Worm (Caenorhabditis elegans): ENCODE measurements around the gene K09E2.3.

DNA sequence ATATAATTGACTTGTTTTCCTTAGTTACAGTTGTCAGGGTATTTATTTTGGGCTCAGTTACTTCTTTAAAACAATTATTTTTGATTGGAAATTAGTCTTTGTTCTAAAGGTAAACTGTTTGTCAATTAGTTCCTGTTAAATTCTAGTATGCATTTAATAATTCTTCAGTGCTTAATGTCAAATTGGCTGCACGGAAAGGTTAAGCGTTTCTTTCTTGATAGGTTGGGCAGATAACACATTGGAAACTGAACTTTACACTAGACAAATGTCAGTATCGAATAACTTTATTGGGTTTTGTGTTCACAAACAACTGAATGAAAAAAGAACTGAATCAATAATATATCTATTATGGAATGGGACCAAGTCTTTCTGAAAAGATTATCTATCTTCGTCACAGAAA, 42.0 kb downstream of the K09E2.3 start:
- TF ChIP-seq ref-1 (GFP tag; conservative IDR thresholded peaks at IDR 0.05): no peak
- TF ChIP-seq T22C8.4 (GFP tag; IDR thresholded peaks at IDR 0.05): no peak
- no peak for TF ChIP-seq cog-1 (tag; optimal IDR thresholded peaks at IDR 0.05)
